Worm (Caenorhabditis elegans) whole organism, late embryonic: ENCODE measurements around the gene F21C10.7.

ENCODE experiments used
- F13H6.1 ChIP-seq: sonication (generic microtip); optimal IDR thresholded peaks from 2 replicates; lab custom pipeline; 2016; ENCODE audit warnings: missing genetic modification characterization, missing compliant biosample characterization
- ceh-18 ChIP-seq: sonication (generic microtip); optimal IDR thresholded peaks from 2 replicates; lab custom pipeline; 2016; ENCODE audit warnings: missing genetic modification characterization, missing compliant biosample characterization
- ceh-24 ChIP-seq: sonication (generic microtip); optimal IDR thresholded peaks from 2 replicates; lab custom pipeline; 2016; ENCODE audit warnings: mild to moderate bottlenecking, missing genetic modification characterization, missing compliant biosample characterization
- hlh-30 ChIP-seq: sonication (generic microtip); optimal IDR thresholded peaks from 2 replicates; lab custom pipeline; 2017; ENCODE audit warnings: antibody characterized with exemption, missing genetic modification characterization, missing compliant biosample characterization; ENCODE audit not compliant: insufficient read depth
- pha-4 ChIP-seq: fragments of 150-350 bp; optimal IDR thresholded peaks from 2 replicates; lab custom pipeline; 2018; ENCODE audit warnings: missing biosample characterization, missing genetic modification reagents, missing genetic modification characterization
- syd-9 ChIP-seq: sonication (generic microtip); optimal IDR thresholded peaks from 2 replicates; lab custom pipeline; 2016; ENCODE audit warnings: mild to moderate bottlenecking, missing genetic modification characterization, moderate library complexity, missing compliant biosample characterization
- tbx-2 ChIP-seq: sonication (generic microtip); optimal IDR thresholded peaks from 2 replicates; lab custom pipeline; 2016; ENCODE audit warnings: missing genetic modification characterization, missing compliant biosample characterization
- ztf-16 ChIP-seq: sonication (generic microtip); optimal IDR thresholded peaks from 2 replicates; lab custom pipeline; 2017; ENCODE audit warnings: missing genetic modification characterization, missing compliant biosample characterization

ce11 chrV:9146196-9146595, 33.6 kb downstream of the F21C10.7 start:
- TF ChIP-seq syd-9 (tag; lab: Kevin White, UChicago): no peak
- TF ChIP-seq F13H6.1 (tag; lab: Kevin White, UChicago): no peak
- TF ChIP-seq pha-4: no peak
- TF ChIP-seq tbx-2 (tag; lab: Kevin White, UChicago): no peak
- TF ChIP-seq ztf-16 (tag; lab: Kevin White, UChicago): no peak
- TF ChIP-seq hlh-30 (tag; lab: Kevin White, UChicago): no peak
- TF ChIP-seq ceh-18 (tag; lab: Kevin White, UChicago): no peak
- TF ChIP-seq ceh-24 (tag; lab: Kevin White, UChicago): no peak
